Fruit fly (Drosophila melanogaster) whole organism, embryonic: ENCODE results near the gene CG45049.
A peak's percentile ranks its signal among the peaks of the same experiment; 100 is the strongest.

Source experiments
- Blimp-1 ChIP-seq: fragments of 200-800 bp; sonication (Bioruptor generic); optimal IDR thresholded peaks from 3 replicates; lab custom pipeline; 2018; ENCODE audit warnings: missing biosample characterization, missing genetic modification characterization, mild to moderate bottlenecking, moderate library complexity, missing genetic modification reagents
- CG10979 ChIP-seq: fragments of 200-800 bp; sonication (Bioruptor generic); optimal IDR thresholded peaks from 2 replicates; lab custom pipeline; 2018; ENCODE audit warnings: missing biosample characterization, mild to moderate bottlenecking, missing genetic modification characterization, moderate library complexity
- CG1233 ChIP-seq: fragments of 200-800 bp; sonication (Bioruptor generic); optimal IDR thresholded peaks from 4 replicates; lab custom pipeline; 2018; ENCODE audit warnings: missing biosample characterization, mild to moderate bottlenecking, missing genetic modification characterization
- CG14710 ChIP-seq: fragments of 200-800 bp; sonication (Bioruptor generic); optimal IDR thresholded peaks from 3 replicates; lab custom pipeline; 2019; ENCODE audit warnings: missing biosample characterization, mild to moderate bottlenecking, missing genetic modification characterization, moderate library complexity
- CG17359 ChIP-seq: fragments of 200-800 bp; sonication (Bioruptor generic); optimal IDR thresholded peaks from 3 replicates; lab custom pipeline; 2018; ENCODE audit warnings: missing biosample characterization, mild to moderate bottlenecking, missing genetic modification characterization, moderate library complexity
- CG17361 ChIP-seq: fragments of 200-800 bp; sonication (Bioruptor generic); IDR thresholded peaks from 3 replicates; pipeline ENCODE4 v1.3.6; 2022; ENCODE audit warnings: missing biosample characterization, missing genetic modification characterization
- CG17829 ChIP-seq: fragments of 200-800 bp; optimal IDR thresholded peaks from 2 replicates; lab custom pipeline; 2019; ENCODE audit warnings: missing biosample characterization, mild to moderate bottlenecking, missing genetic modification characterization, moderate library complexity
- CG18599 ChIP-seq: fragments of 200-800 bp; sonication (Bioruptor generic); optimal IDR thresholded peaks from 3 replicates; lab custom pipeline; 2017; ENCODE audit warnings: missing biosample characterization, missing genetic modification characterization, mild to moderate bottlenecking, moderate library complexity, missing genetic modification reagents
- CG2678 ChIP-seq: fragments of 200-800 bp; sonication (Bioruptor generic); optimal IDR thresholded peaks from 3 replicates; lab custom pipeline; 2019; ENCODE audit warnings: missing biosample characterization, mild to moderate bottlenecking, missing genetic modification characterization, moderate library complexity
- CG2712 ChIP-seq: fragments of 200-800 bp; optimal IDR thresholded peaks from 3 replicates; lab custom pipeline; 2019; ENCODE audit warnings: missing biosample characterization, mild to moderate bottlenecking, missing genetic modification characterization, moderate library complexity
- CG30403 ChIP-seq: fragments of 200-800 bp; sonication (Bioruptor generic); optimal IDR thresholded peaks from 3 replicates; lab custom pipeline; 2016; ENCODE audit warnings: missing biosample characterization, missing genetic modification characterization
- CG31441 ChIP-seq: fragments of 200-800 bp; sonication (Bioruptor generic); IDR thresholded peaks from 2 replicates; pipeline ENCODE4 v1.3.6; 2022; ENCODE audit warnings: missing biosample characterization, missing genetic modification characterization
- CG3281 ChIP-seq: fragments of 200-800 bp; sonication (Bioruptor generic); optimal IDR thresholded peaks from 3 replicates; lab custom pipeline; 2017; ENCODE audit warnings: missing biosample characterization, mild to moderate bottlenecking, missing genetic modification characterization
- CG3847 ChIP-seq: fragments of 200-800 bp; sonication (Bioruptor generic); IDR thresholded peaks from 2 replicates; pipeline ENCODE4 v1.3.6; 2022; ENCODE audit warnings: missing biosample characterization, missing genetic modification characterization
- CG4282 ChIP-seq: fragments of 200-800 bp; sonication (Bioruptor generic); optimal IDR thresholded peaks from 2 replicates; lab custom pipeline; 2016; ENCODE audit warnings: missing biosample characterization, missing genetic modification characterization
- CG4424 ChIP-seq: fragments of 200-800 bp; sonication (Bioruptor generic); optimal IDR thresholded peaks from 3 replicates; lab custom pipeline; 2016; ENCODE audit warnings: missing biosample characterization, missing genetic modification characterization
- CG5180 ChIP-seq: fragments of 200-800 bp; sonication (Bioruptor generic); optimal IDR thresholded peaks from 3 replicates; lab custom pipeline; 2017; ENCODE audit warnings: missing biosample characterization, missing genetic modification characterization, mild to moderate bottlenecking, moderate library complexity, missing genetic modification reagents
- CG7556 ChIP-seq: fragments of 200-800 bp; sonication (Bioruptor generic); optimal IDR thresholded peaks from 2 replicates; lab custom pipeline; 2017; ENCODE audit warnings: missing biosample characterization, mild to moderate bottlenecking, missing genetic modification characterization
- CG7745 ChIP-seq: fragments of 200-800 bp; sonication (Bioruptor generic); optimal IDR thresholded peaks from 2 replicates; lab custom pipeline; 2018; ENCODE audit warnings: missing biosample characterization, mild to moderate bottlenecking, missing genetic modification characterization, moderate library complexity
- CG7839 ChIP-seq: fragments of 200-800 bp; sonication (Bioruptor generic); optimal IDR thresholded peaks from 3 replicates; lab custom pipeline; 2018; ENCODE audit warnings: missing biosample characterization, mild to moderate bottlenecking, missing genetic modification characterization, moderate library complexity
- CG8388 ChIP-seq: fragments of 200-800 bp; sonication (Bioruptor generic); optimal IDR thresholded peaks from 2 replicates; lab custom pipeline; 2019; ENCODE audit warnings: missing biosample characterization, mild to moderate bottlenecking, missing genetic modification characterization, moderate library complexity
- E2f1 ChIP-seq: fragments of 200-800 bp; sonication (Bioruptor generic); IDR thresholded peaks from 2 replicates; pipeline ENCODE4 v1.3.6; 2022; ENCODE audit warnings: missing biosample characterization, missing genetic modification characterization
- Fer1 ChIP-seq: fragments of 200-800 bp; sonication (Bioruptor generic); optimal IDR thresholded peaks from 2 replicates; lab custom pipeline; 2017; ENCODE audit warnings: missing biosample characterization, mild to moderate bottlenecking, missing genetic modification characterization
- H2.0 ChIP-seq: fragments of 200-800 bp; sonication (Bioruptor generic); IDR thresholded peaks from 2 replicates; pipeline ENCODE4 v1.3.6; 2022; ENCODE audit warnings: missing biosample characterization, missing genetic modification characterization
- Meics ChIP-seq: fragments of 200-800 bp; sonication (Bioruptor generic); optimal IDR thresholded peaks from 2 replicates; lab custom pipeline; 2017; ENCODE audit warnings: missing biosample characterization, mild to moderate bottlenecking, missing genetic modification characterization
- Ptx1 ChIP-seq: fragments of 200-800 bp; sonication (Bioruptor generic); IDR thresholded peaks from 2 replicates; pipeline ENCODE4 v1.3.6; 2022; ENCODE audit warnings: missing biosample characterization, missing genetic modification characterization
- Side ChIP-seq: fragments of 200-800 bp; sonication (Bioruptor generic); optimal IDR thresholded peaks from 2 replicates; lab custom pipeline; 2016; ENCODE audit warnings: missing biosample characterization, missing genetic modification characterization
- Ssrp ChIP-seq: fragments of 200-800 bp; sonication (Bioruptor generic); optimal IDR thresholded peaks from 2 replicates; lab custom pipeline; 2018; ENCODE audit warnings: missing biosample characterization, mild to moderate bottlenecking, missing genetic modification characterization, moderate library complexity
- aop ChIP-seq: fragments of 200-800 bp; sonication (Bioruptor generic); IDR thresholded peaks from 2 replicates; pipeline ENCODE4 v1.3.6; 2022; ENCODE audit warnings: missing biosample characterization, missing genetic modification characterization
- bcd ChIP-seq: fragments of 200-800 bp; sonication (Bioruptor generic); optimal IDR thresholded peaks from 2 replicates; lab custom pipeline; 2017; ENCODE audit warnings: missing biosample characterization, mild to moderate bottlenecking, missing genetic modification characterization
- ci ChIP-seq: fragments of 200-800 bp; sonication (Bioruptor generic); IDR thresholded peaks from 3 replicates; pipeline ENCODE4 v1.3.6; 2022; ENCODE audit warnings: missing biosample characterization, missing genetic modification characterization
- crc ChIP-seq: fragments of 200-800 bp; sonication (Bioruptor generic); optimal IDR thresholded peaks from 2 replicates; lab custom pipeline; 2016; ENCODE audit warnings: missing biosample characterization, missing genetic modification characterization
- esg ChIP-seq: fragments of 200-800 bp; sonication (Bioruptor generic); conservative IDR thresholded peaks from 2 replicates; pipeline ENCODE4 v1.3.6; 2022; ENCODE audit warnings: missing biosample characterization, missing genetic modification characterization
- ewg ChIP-seq: fragments of 200-800 bp; sonication (Bioruptor generic); optimal IDR thresholded peaks from 3 replicates; lab custom pipeline; 2017; ENCODE audit warnings: mild to moderate bottlenecking, missing biosample characterization, missing genetic modification reagents, missing genetic modification characterization
- fd96Cb ChIP-seq: fragments of 200-800 bp; sonication (Bioruptor generic); optimal IDR thresholded peaks from 2 replicates; lab custom pipeline; 2018; ENCODE audit warnings: missing biosample characterization, mild to moderate bottlenecking, missing genetic modification characterization, moderate library complexity
- gem ChIP-seq: fragments of 200-800 bp; sonication (Bioruptor generic); optimal IDR thresholded peaks from 2 replicates; lab custom pipeline; 2019; ENCODE audit warnings: missing biosample characterization, mild to moderate bottlenecking, missing genetic modification characterization, moderate library complexity
- gfzf ChIP-seq: fragments of 200-800 bp; sonication (Bioruptor generic); optimal IDR thresholded peaks from 2 replicates; lab custom pipeline; 2016; ENCODE audit warnings: missing biosample characterization, mild to moderate bottlenecking, missing genetic modification characterization, moderate library complexity
- grau ChIP-seq: fragments of 200-800 bp; optimal IDR thresholded peaks from 3 replicates; lab custom pipeline; 2019; ENCODE audit warnings: missing biosample characterization, mild to moderate bottlenecking, missing genetic modification characterization, moderate library complexity
- hkb ChIP-seq, 2 experiments: fragments of 200-800 bp in 1 of 2; fragments of >200 bp in 1 of 2; sonication (Bioruptor generic) in 1 of 2; IDR thresholded peaks in 1 of 2; optimal IDR thresholded peaks in 1 of 2; 2 replicates each; pipeline versions ENCODE4 v1.3.6 to Lab custom; 2017 to 2022; ENCODE audit warnings: missing biosample characterization in 1 of 2, missing genetic modification characterization in 1 of 2
- lab ChIP-seq: fragments of 200-800 bp; sonication (Bioruptor generic); optimal IDR thresholded peaks from 3 replicates; lab custom pipeline; 2017; ENCODE audit warnings: missing biosample characterization, missing genetic modification characterization, mild to moderate bottlenecking, moderate library complexity, missing genetic modification reagents
- lmd ChIP-seq: fragments of 200-800 bp; sonication (Bioruptor generic); IDR thresholded peaks from 2 replicates; pipeline ENCODE4 v1.3.6; 2022; ENCODE audit warnings: missing biosample characterization, missing genetic modification characterization
- nom ChIP-seq: fragments of 200-800 bp; sonication (Bioruptor generic); optimal IDR thresholded peaks from 2 replicates; lab custom pipeline; 2017; ENCODE audit warnings: missing biosample characterization, missing genetic modification characterization, mild to moderate bottlenecking, moderate library complexity, missing genetic modification reagents
- pnt ChIP-seq: fragments of 200-800 bp; sonication (Bioruptor generic); optimal IDR thresholded peaks from 3 replicates; lab custom pipeline; 2016; ENCODE audit warnings: missing biosample characterization, missing genetic modification characterization
- pum ChIP-seq: fragments of 200-800 bp; sonication (Bioruptor generic); optimal IDR thresholded peaks from 2 replicates; lab custom pipeline; 2016; ENCODE audit warnings: missing biosample characterization, missing genetic modification characterization
- ro ChIP-seq: fragments of 200-800 bp; sonication (Bioruptor generic); IDR thresholded peaks from 2 replicates; pipeline ENCODE4 v1.3.6; 2022; ENCODE audit warnings: missing biosample characterization, missing genetic modification characterization
- trem ChIP-seq: fragments of 200-800 bp; optimal IDR thresholded peaks from 3 replicates; lab custom pipeline; 2019; ENCODE audit warnings: missing biosample characterization, mild to moderate bottlenecking, missing genetic modification characterization, moderate library complexity
- tx ChIP-seq: fragments of 200-800 bp; sonication (Bioruptor generic); optimal IDR thresholded peaks from 2 replicates; lab custom pipeline; 2016; ENCODE audit warnings: missing biosample characterization, missing genetic modification characterization
- unpg ChIP-seq: fragments of 200-800 bp; sonication (Bioruptor generic); optimal IDR thresholded peaks from 3 replicates; lab custom pipeline; 2018; ENCODE audit warnings: missing biosample characterization, mild to moderate bottlenecking, missing genetic modification characterization, moderate library complexity
- zen ChIP-seq: fragments of 200-800 bp; sonication (Bioruptor generic); optimal IDR thresholded peaks from 3 replicates; lab custom pipeline; 2018; ENCODE audit warnings: missing biosample characterization, mild to moderate bottlenecking, missing genetic modification characterization, moderate library complexity

CG45049 gene

dm6 chr3R:22719607-22719949 is 7.2 kb upstream of the CG45049 start:
- peak; percentile 43; the same call in 1 of the 3 replicates for TF ChIP-seq CG17361 (GFP tag; lab: Robert Waterston, UW)
- peak; percentile 40; the same call in 1 of the 3 replicates for TF ChIP-seq ci (GFP tag; lab: Robert Waterston, UW)
- TF ChIP-seq CG5180 (GFP tag; lab: Kevin White, UChicago) = peak; percentile 14
- TF ChIP-seq Blimp-1 (GFP tag; lab: Kevin White, UChicago) = peak; percentile 60
- peak; percentile 64 for TF ChIP-seq CG10979 (tag; lab: Kevin White, UChicago)
- peak; percentile 55 for TF ChIP-seq CG14710 (tag; lab: Kevin White, UChicago)
- TF ChIP-seq trem (tag; lab: Kevin White, UChicago) = peak; percentile 37
- TF ChIP-seq grau = peak; percentile 33
- peak; percentile 27 for TF ChIP-seq pnt (GFP tag; lab: Kevin White, UChicago)
- no peak for TF ChIP-seq tx (GFP tag; lab: Kevin White, UChicago)
- TF ChIP-seq Side (GFP tag; lab: Kevin White, UChicago) = peak; percentile 9
- TF ChIP-seq ro (GFP tag; lab: Robert Waterston, UW) = no peak
- 0 out of 2 replicates have a peak, but pooled peaks have one; percentile 30 for TF ChIP-seq Ptx1
- TF ChIP-seq CG1233 = peak; percentile 3
- TF ChIP-seq CG17829 (tag; lab: Kevin White, UChicago) = peak; percentile 47
- no peak for TF ChIP-seq hkb (optimal IDR thresholded peaks at IDR 0.05; lab: Kevin White, UChicago)
- TF ChIP-seq hkb (GFP tag; IDR thresholded peaks at IDR 0.05; lab: Robert Waterston, UW) = 0 out of 2 replicates have a peak, but pooled peaks have one; percentile 15
- TF ChIP-seq gem (tag; lab: Kevin White, UChicago) = peak; percentile 67
- peak; percentile 21; the same call in 1 of the 2 replicates for TF ChIP-seq lmd (GFP tag; lab: Robert Waterston, UW)
- TF ChIP-seq E2f1 (GFP tag; lab: Robert Waterston, UW) = 0 out of 2 replicates have a peak, but pooled peaks have one; percentile 11
- no peak for TF ChIP-seq CG3281 (GFP tag; lab: Kevin White, UChicago)
- TF ChIP-seq fd96Cb = peak; percentile 33
- TF ChIP-seq zen (tag; lab: Kevin White, UChicago) = peak; percentile 16
- TF ChIP-seq CG30403 (GFP tag; lab: Kevin White, UChicago) = peak; percentile 1
- no peak for TF ChIP-seq nom (GFP tag; lab: Kevin White, UChicago)
- TF ChIP-seq CG7745 = no peak
- peak; percentile 46 for TF ChIP-seq CG7556 (GFP tag; lab: Kevin White, UChicago)
- peak; percentile 7 for TF ChIP-seq bcd (GFP tag; lab: Kevin White, UChicago)
- 0 out of 2 replicates have a peak, but pooled peaks have one; percentile 18 for TF ChIP-seq CG3847 (GFP tag; lab: Robert Waterston, UW)
- TF ChIP-seq CG2712 (tag; lab: Kevin White, UChicago) = peak; percentile 62
- peak; percentile 23; the same call in 1 of the 2 replicates for TF ChIP-seq esg (GFP tag; lab: Robert Waterston, UW)
- TF ChIP-seq gfzf = no peak
- TF ChIP-seq pum (GFP tag; lab: Kevin White, UChicago) = peak; percentile 21
- peak; percentile 19 for TF ChIP-seq CG4424 (GFP tag; lab: Kevin White, UChicago)
- TF ChIP-seq CG8388 (GFP tag; lab: Kevin White, UChicago) = peak; percentile 26
- TF ChIP-seq ewg (GFP tag; lab: Kevin White, UChicago) = no peak
- TF ChIP-seq CG31441 (GFP tag; lab: Robert Waterston, UW) = peak; percentile 44; the same call in 1 of the 2 replicates
- peak; percentile 55 for TF ChIP-seq CG7839
- peak; percentile 47 for TF ChIP-seq unpg
- peak; percentile 31 for TF ChIP-seq Ssrp (tag; lab: Kevin White, UChicago)
- peak; percentile 60 for TF ChIP-seq CG2678 (tag; lab: Kevin White, UChicago)
- peak; percentile 36 for TF ChIP-seq lab (GFP tag; lab: Kevin White, UChicago)
- peak; percentile 34 for TF ChIP-seq H2.0 (GFP tag; lab: Robert Waterston, UW)
- TF ChIP-seq aop (GFP tag; lab: Robert Waterston, UW) = no peak
- peak; percentile 27 for TF ChIP-seq Fer1 (GFP tag; lab: Kevin White, UChicago)
- peak; percentile 62 for TF ChIP-seq CG17359 (tag; lab: Kevin White, UChicago)
- no peak for TF ChIP-seq crc (GFP tag; lab: Kevin White, UChicago)
- TF ChIP-seq CG18599 (GFP tag; lab: Kevin White, UChicago) = peak; percentile 71
- peak; percentile 6 for TF ChIP-seq Meics (GFP tag; lab: Kevin White, UChicago)
- no peak for TF ChIP-seq CG4282 (GFP tag; lab: Kevin White, UChicago)
